Worm (Caenorhabditis elegans): ENCODE data around the gene fbxb-81.

fbxb-81 gene

ce11 chrIII:140904-141303, at the start of gene fbxb-81:
fbxb-81 (minus strand) TSS chrIII:141217.
- TF ChIP-seq hnd-1 (tag; optimal IDR thresholded peaks at IDR 0.05) = no peak
- TF ChIP-seq tbx-37 (GFP tag; conservative IDR thresholded peaks at IDR 0.05) = no peak
- TF ChIP-seq F13C5.2 (tag; optimal IDR thresholded peaks at IDR 0.05) = no peak
- no peak for TF ChIP-seq flt-1 (GFP tag; IDR thresholded peaks at IDR 0.05)
- TF ChIP-seq tra-4 (tag; optimal IDR thresholded peaks at IDR 0.05) = no peak
- TF ChIP-seq pes-1 (GFP tag; IDR thresholded peaks at IDR 0.05) = no peak
- TF ChIP-seq ceh-36 (tag; optimal IDR thresholded peaks at IDR 0.05) = no peak
- no peak for TF ChIP-seq ama-1 (optimal IDR thresholded peaks at IDR 0.05)

- TF ChIP-seq pes-1 (GFP tag; IDR thresholded peaks at IDR 0.05) (no peak), hmbx-1 (tag; optimal IDR thresholded peaks at IDR 0.05) (no peak), tbx-11 (GFP tag; IDR thresholded peaks at IDR 0.05) (no peak), tbx-37 (GFP tag; conservative IDR thresholded peaks at IDR 0.05) (no peak), F13C5.2 (tag; optimal IDR thresholded peaks at IDR 0.05) (no peak), hmg-4 (GFP tag; optimal IDR thresholded peaks at IDR 0.05) (no peak), scrt-1 (GFP tag; IDR thresholded peaks at IDR 0.05) (no peak), tra-4 (tag; optimal IDR thresholded peaks at IDR 0.05) (no peak), ceh-13 (GFP tag; optimal IDR thresholded peaks at IDR 0.05) (no peak), ets-7 (tag; optimal IDR thresholded peaks at IDR 0.05) (no peak), flt-1 (GFP tag; IDR thresholded peaks at IDR 0.05) (no peak), sea-1 (GFP tag; conservative IDR thresholded peaks at IDR 0.05) (no peak), ceh-36 (tag; optimal IDR thresholded peaks at IDR 0.05) (no peak), aly-1 (tag; optimal IDR thresholded peaks at IDR 0.05) (no peak), B0310.2 (tag; optimal IDR thresholded peaks at IDR 0.05) (no peak), hnd-1 (tag; optimal IDR thresholded peaks at IDR 0.05) (no peak), ama-1 (optimal IDR thresholded peaks at IDR 0.05) (no peak)
Observed at ce11 chrIII:190686-191085, 49.7 kb upstream of the fbxb-81 start, which contains the start of gene cox-17. cox-17 (plus strand) TSS chrIII:190986.

- TF ChIP-seq hmg-4 (GFP tag; optimal IDR thresholded peaks at IDR 0.05) (no peak), ets-7 (tag; optimal IDR thresholded peaks at IDR 0.05) (no peak), tbx-37 (GFP tag; conservative IDR thresholded peaks at IDR 0.05) (no peak), aly-1 (tag; optimal IDR thresholded peaks at IDR 0.05) (no peak), ceh-36 (tag; optimal IDR thresholded peaks at IDR 0.05) (no peak), flt-1 (GFP tag; IDR thresholded peaks at IDR 0.05) (no peak), B0310.2 (tag; optimal IDR thresholded peaks at IDR 0.05) (no peak), ceh-13 (GFP tag; optimal IDR thresholded peaks at IDR 0.05) (no peak), scrt-1 (GFP tag; IDR thresholded peaks at IDR 0.05) (no peak)
Observed at ce11 chrIII:189280-189679, 48.3 kb upstream of the fbxb-81 start.

ce11 chrIII:188426-188888, 47.4 kb upstream of the fbxb-81 start, which contains the start of gene ubc-20:
ubc-20 (plus strand) TSS chrIII:188838.
- TF ChIP-seq ceh-13 (GFP tag; optimal IDR thresholded peaks at IDR 0.05) = no peak
- no peak for TF ChIP-seq F13C5.2 (tag; optimal IDR thresholded peaks at IDR 0.05)
- TF ChIP-seq sea-1 (GFP tag; conservative IDR thresholded peaks at IDR 0.05) = no peak
- TF ChIP-seq pes-1 (GFP tag; IDR thresholded peaks at IDR 0.05) = no peak
- no peak for TF ChIP-seq flt-1 (GFP tag; IDR thresholded peaks at IDR 0.05)
- no peak for TF ChIP-seq tra-4 (tag; optimal IDR thresholded peaks at IDR 0.05)
- TF ChIP-seq hmbx-1 (tag; optimal IDR thresholded peaks at IDR 0.05) = no peak
- no peak for TF ChIP-seq ama-1 (optimal IDR thresholded peaks at IDR 0.05)
- TF ChIP-seq B0310.2 (tag; optimal IDR thresholded peaks at IDR 0.05) = no peak
- no peak for TF ChIP-seq ets-7 (tag; optimal IDR thresholded peaks at IDR 0.05)
- TF ChIP-seq aly-1 (tag; optimal IDR thresholded peaks at IDR 0.05) = no peak
- TF ChIP-seq scrt-1 (GFP tag; IDR thresholded peaks at IDR 0.05) = no peak
- no peak for TF ChIP-seq hnd-1 (tag; optimal IDR thresholded peaks at IDR 0.05)
- no peak for TF ChIP-seq ceh-36 (tag; optimal IDR thresholded peaks at IDR 0.05)
- TF ChIP-seq tbx-11 (GFP tag; IDR thresholded peaks at IDR 0.05) = no peak
- no peak for TF ChIP-seq hmg-4 (GFP tag; optimal IDR thresholded peaks at IDR 0.05)
- no peak for TF ChIP-seq tbx-37 (GFP tag; conservative IDR thresholded peaks at IDR 0.05)

- TF ChIP-seq aly-1 (tag; optimal IDR thresholded peaks at IDR 0.05) (no peak), hnd-1 (tag; optimal IDR thresholded peaks at IDR 0.05) (no peak)
Observed at ce11 chrIII:187829-188228, 46.8 kb upstream of the fbxb-81 start, which contains the start of gene mxl-2. mxl-2 (minus strand) TSS chrIII:188131.

ce11 chrIII:184335-184734, 43.3 kb upstream of the fbxb-81 start:
- TF ChIP-seq tbx-11 (GFP tag; IDR thresholded peaks at IDR 0.05) = no peak
- no peak for TF ChIP-seq aly-1 (tag; optimal IDR thresholded peaks at IDR 0.05)
- TF ChIP-seq sea-1 (GFP tag; conservative IDR thresholded peaks at IDR 0.05) = no peak
- no peak for TF ChIP-seq scrt-1 (GFP tag; IDR thresholded peaks at IDR 0.05)
- no peak for TF ChIP-seq tbx-37 (GFP tag; conservative IDR thresholded peaks at IDR 0.05)
- no peak for TF ChIP-seq pes-1 (GFP tag; IDR thresholded peaks at IDR 0.05)
- TF ChIP-seq ets-7 (tag; optimal IDR thresholded peaks at IDR 0.05) = no peak
- no peak for TF ChIP-seq flt-1 (GFP tag; IDR thresholded peaks at IDR 0.05)
- TF ChIP-seq ama-1 (optimal IDR thresholded peaks at IDR 0.05) = no peak
- no peak for TF ChIP-seq hmg-4 (GFP tag; optimal IDR thresholded peaks at IDR 0.05)

- no peak for TF ChIP-seq ets-7 (tag; optimal IDR thresholded peaks at IDR 0.05)
- no peak for TF ChIP-seq F13C5.2 (tag; optimal IDR thresholded peaks at IDR 0.05)
- no peak for TF ChIP-seq hnd-1 (tag; optimal IDR thresholded peaks at IDR 0.05)
- TF ChIP-seq tbx-37 (GFP tag; conservative IDR thresholded peaks at IDR 0.05) = no peak
Observed at ce11 chrIII:183072-183471, 42.1 kb upstream of the fbxb-81 start.

- TF ChIP-seq ceh-36 (tag; optimal IDR thresholded peaks at IDR 0.05) (no peak), F13C5.2 (tag; optimal IDR thresholded peaks at IDR 0.05) (no peak), aly-1 (tag; optimal IDR thresholded peaks at IDR 0.05) (no peak), hnd-1 (tag; optimal IDR thresholded peaks at IDR 0.05) (no peak), ceh-13 (GFP tag; optimal IDR thresholded peaks at IDR 0.05) (peak; percentile 12)
Observed at ce11 chrIII:182080-182479, 41.1 kb upstream of the fbxb-81 start, which contains the start of gene F40G9.15. F40G9.15 (plus strand) TSS chrIII:182380.
